Fruit fly (Drosophila melanogaster): Measurements from ENCODE around the gene CG43373.

The CG43373 gene

dm6 chr3L:16586989-16587388 lies 43.8 kb upstream of the CG43373 start, which contains the start of the genes Syx8 and CG32163 (continued):
- TF ChIP-seq chif (GFP tag; optimal IDR thresholded peaks at IDR 0.05) (peak in 1 of 2 experiments; percentile 0), fd3F (GFP tag; optimal IDR thresholded peaks at IDR 0.05) (no peak), crp (GFP tag; optimal IDR thresholded peaks at IDR 0.05) (peak; percentile 26 to 89), CG16813 (GFP tag; IDR thresholded peaks at IDR 0.05; ENCODE audit: partially characterized antibody) (0 out of 3 replicates have a peak, but pooled peaks have one; percentile 41), sug (tag; optimal IDR thresholded peaks at IDR 0.05) (peak; percentile 30), CG10267 (tag; optimal IDR thresholded peaks at IDR 0.05) (peak; percentile 33), NC2β (GFP tag; optimal IDR thresholded peaks at IDR 0.05) (no peak), CG17359 (tag; optimal IDR thresholded peaks at IDR 0.05) (no peak), Scr (GFP tag; IDR thresholded peaks at IDR 0.05; ENCODE audit: partially characterized antibody) (peak; percentile 17; the same call in 1 of the 2 replicates), CG7357 (GFP tag; IDR thresholded peaks at IDR 0.05) (peak; percentile 55; the same call in 1 of the 3 replicates), CG2712 (tag; optimal IDR thresholded peaks at IDR 0.05) (peak; percentile 22), nmo (GFP tag; optimal IDR thresholded peaks at IDR 0.05) (peak; percentile 17), CG12391 (tag; optimal IDR thresholded peaks at IDR 0.05) (peak; percentile 17), HHEX (GFP tag; optimal IDR thresholded peaks at IDR 0.05) (no peak), CG7963 (GFP tag; IDR thresholded peaks at IDR 0.05; ENCODE audit: partially characterized antibody) (no peak), eyg (GFP tag; optimal IDR thresholded peaks at IDR 0.05) (no peak), CG2875 (GFP tag; optimal IDR thresholded peaks at IDR 0.05) (no peak), CG8290 (GFP tag; optimal IDR thresholded peaks at IDR 0.05) (no peak), CG8290 (tag; optimal IDR thresholded peaks at IDR 0.05) (peak in 1 of 2 experiments; percentile 26), Sry-δ (GFP tag; optimal IDR thresholded peaks at IDR 0.05) (peak; percentile 36), CG13296 (GFP tag; optimal IDR thresholded peaks at IDR 0.05) (no peak), maf-S (GFP tag; optimal IDR thresholded peaks at IDR 0.05) (no peak), Dbx (GFP tag; IDR thresholded peaks at IDR 0.05) (no peak), stwl (tag; optimal IDR thresholded peaks at IDR 0.05) (peak; percentile 46), ewg (GFP tag; optimal IDR thresholded peaks at IDR 0.05) (no peak)

- TF ChIP-seq Spps (tag; optimal IDR thresholded peaks at IDR 0.05), result no peak
- no peak for TF ChIP-seq Nf-YA (GFP tag; IDR thresholded peaks at IDR 0.05)
- TF ChIP-seq wek (GFP tag; optimal IDR thresholded peaks at IDR 0.05), result no peak
- peak; percentile 54 for TF ChIP-seq CG13894 (tag; optimal IDR thresholded peaks at IDR 0.05)
- TF ChIP-seq zfh1 (GFP tag; IDR thresholded peaks at IDR 0.05), result no peak
- TF ChIP-seq E2f2 (GFP tag; IDR thresholded peaks at IDR 0.05), result peak; percentile 63
- TF ChIP-seq vvl (GFP tag; IDR thresholded peaks at IDR 0.05), result peak; percentile 49
- TF ChIP-seq jing (GFP tag; optimal IDR thresholded peaks at IDR 0.05), result no peak
- TF ChIP-seq CG5180 (GFP tag; optimal IDR thresholded peaks at IDR 0.05), result no peak
- TF ChIP-seq CG6689 (GFP tag; IDR thresholded peaks at IDR 0.05), result no peak
- TF ChIP-seq ERR (GFP tag; optimal IDR thresholded peaks at IDR 0.05), result no peak
- no peak for TF ChIP-seq Hey (tag; optimal IDR thresholded peaks at IDR 0.05)
- no peak for TF ChIP-seq ems (GFP tag; optimal IDR thresholded peaks at IDR 0.05)
- TF ChIP-seq twi (tag; optimal IDR thresholded peaks at IDR 0.05), result peak; percentile 23
- no peak for TF ChIP-seq CG7357 (GFP tag; IDR thresholded peaks at IDR 0.05)
- TF ChIP-seq CG4328 (GFP tag; optimal IDR thresholded peaks at IDR 0.05), result no peak
- TF ChIP-seq oc (tag; optimal IDR thresholded peaks at IDR 0.05), result no peak
- TF ChIP-seq gro (GFP tag; optimal IDR thresholded peaks at IDR 0.05), result peak; percentile 54
- no peak for TF ChIP-seq psq (GFP tag; optimal IDR thresholded peaks at IDR 0.05)
- peak; percentile 44 for TF ChIP-seq CG8290 (GFP tag; optimal IDR thresholded peaks at IDR 0.05)
- peak in 1 of 2 experiments; percentile 61 for TF ChIP-seq CG8290 (tag; optimal IDR thresholded peaks at IDR 0.05)
- TF ChIP-seq CG15696 (tag; optimal IDR thresholded peaks at IDR 0.05), result no peak
- peak; percentile 17 for TF ChIP-seq CG2678 (tag; optimal IDR thresholded peaks at IDR 0.05)
- TF ChIP-seq Optix (GFP tag; IDR thresholded peaks at IDR 0.05), result no peak
- TF ChIP-seq Antp (GFP tag; optimal IDR thresholded peaks at IDR 0.05), result no peak
- peak; percentile 42 for TF ChIP-seq nmo (GFP tag; optimal IDR thresholded peaks at IDR 0.05)
- TF ChIP-seq Sry-β (GFP tag; optimal IDR thresholded peaks at IDR 0.05), result peak; percentile 34
- TF ChIP-seq kay (GFP tag; optimal IDR thresholded peaks at IDR 0.05), result no peak
- peak; percentile 56 for TF ChIP-seq CG13624 (GFP tag; optimal IDR thresholded peaks at IDR 0.05)
Observed at dm6 chr3L:16584074-16584578, 41.0 kb upstream of the CG43373 start, which contains the start of gene UQCR-C2. TSS of gene UQCR-C2 (plus strand) at chr3L:16584124.
